Worm (Caenorhabditis elegans) whole organism, late embryonic: ENCODE results near the gene clec-227.

ENCODE experiments used
- C08G9.2 ChIP-seq: sonication (generic microtip); optimal IDR thresholded peaks from 2 replicates; lab custom pipeline; 2016; ENCODE audit warnings: mild to moderate bottlenecking, missing genetic modification characterization, moderate library complexity, missing compliant biosample characterization
- C38D4.7 ChIP-seq: fragments of 200-800 bp; sonication (Bioruptor generic); optimal IDR thresholded peaks from 2 replicates; lab custom pipeline; 2018; ENCODE audit warnings: mild to moderate bottlenecking, missing genetic modification characterization, moderate library complexity, missing compliant biosample characterization
- F13H6.1 ChIP-seq: sonication (generic microtip); optimal IDR thresholded peaks from 2 replicates; lab custom pipeline; 2016; ENCODE audit warnings: missing genetic modification characterization, missing compliant biosample characterization
- K09A11.1 ChIP-seq: sonication (generic microtip); optimal IDR thresholded peaks from 2 replicates; lab custom pipeline; 2017; ENCODE audit warnings: antibody characterized with exemption, mild to moderate bottlenecking, missing genetic modification characterization, missing compliant biosample characterization; ENCODE audit not compliant: insufficient read depth
- T23F11.4 ChIP-seq: fragments of 200-800 bp; sonication (Bioruptor generic); optimal IDR thresholded peaks from 2 replicates; lab custom pipeline; 2018; ENCODE audit warnings: mild to moderate bottlenecking, missing genetic modification characterization, missing compliant biosample characterization
- ceh-14 ChIP-seq: sonication (generic microtip); optimal IDR thresholded peaks from 2 replicates; lab custom pipeline; 2016; ENCODE audit warnings: missing genotype, missing genetic modification characterization, missing compliant biosample characterization
- ceh-22 ChIP-seq: sonication (generic microtip); optimal IDR thresholded peaks from 2 replicates; lab custom pipeline; 2017; ENCODE audit warnings: missing biosample characterization, missing genetic modification characterization
- ceh-31 ChIP-seq: sonication (generic microtip); optimal IDR thresholded peaks from 2 replicates; lab custom pipeline; 2016; ENCODE audit warnings: missing genetic modification characterization, missing compliant biosample characterization
- ceh-45 ChIP-seq: fragments of 200-800 bp; sonication (Bioruptor generic); IDR thresholded peaks from 2 replicates; pipeline ENCODE4 v1.3.6; 2022; ENCODE audit warnings: missing genetic modification reagents, missing genetic modification characterization, missing compliant biosample characterization
- ceh-6 ChIP-seq: fragments of 200-800 bp; sonication (Bioruptor generic); optimal IDR thresholded peaks from 2 replicates; lab custom pipeline; 2018; ENCODE audit warnings: mild to moderate bottlenecking, missing genetic modification characterization, missing compliant biosample characterization
- ceh-9 ChIP-seq: sonication (generic microtip); optimal IDR thresholded peaks from 2 replicates; lab custom pipeline; 2016; ENCODE audit warnings: mild to moderate bottlenecking, missing genetic modification characterization, inconsistent platforms, missing compliant biosample characterization
- che-1 ChIP-seq: sonication (generic microtip); optimal IDR thresholded peaks from 2 replicates; lab custom pipeline; 2016; ENCODE audit warnings: mild to moderate bottlenecking, missing genetic modification characterization, missing compliant biosample characterization
- dve-1 ChIP-seq: sonication (generic microtip); optimal IDR thresholded peaks from 2 replicates; lab custom pipeline; 2017; ENCODE audit warnings: antibody characterized with exemption, mild to moderate bottlenecking, missing genetic modification characterization, missing compliant biosample characterization
- elt-2 ChIP-seq: sonication (generic microtip); optimal IDR thresholded peaks from 2 replicates; lab custom pipeline; 2016; ENCODE audit warnings: missing genetic modification reagents, missing genetic modification characterization, missing compliant biosample characterization
- eyg-1 ChIP-seq: sonication (generic microtip); optimal IDR thresholded peaks from 2 replicates; lab custom pipeline; 2016; ENCODE audit warnings: missing genotype, missing genetic modification characterization, missing compliant biosample characterization
- fax-1 ChIP-seq: sonication (generic microtip); optimal IDR thresholded peaks from 2 replicates; lab custom pipeline; 2016; ENCODE audit warnings: missing genotype, missing genetic modification characterization, missing compliant biosample characterization
- gmeb-2 ChIP-seq: sonication (generic microtip); optimal IDR thresholded peaks from 2 replicates; lab custom pipeline; 2016; ENCODE audit warnings: missing genetic modification characterization, inconsistent platforms, missing compliant biosample characterization
- hlh-13 ChIP-seq: fragments of 200-800 bp; sonication (Bioruptor generic); optimal IDR thresholded peaks from 2 replicates; lab custom pipeline; 2018; ENCODE audit warnings: mild to moderate bottlenecking, missing genetic modification characterization, missing compliant biosample characterization
- hlh-15 ChIP-seq: sonication (generic microtip); optimal IDR thresholded peaks from 2 replicates; lab custom pipeline; 2016; ENCODE audit warnings: missing genetic modification characterization, missing compliant biosample characterization
- hlh-30 ChIP-seq: sonication (generic microtip); optimal IDR thresholded peaks from 2 replicates; lab custom pipeline; 2017; ENCODE audit warnings: antibody characterized with exemption, missing genetic modification characterization, missing compliant biosample characterization; ENCODE audit not compliant: insufficient read depth
- lim-6 ChIP-seq: sonication (generic microtip); optimal IDR thresholded peaks from 2 replicates; lab custom pipeline; 2016; ENCODE audit warnings: missing genetic modification characterization, missing compliant biosample characterization
- nhr-11 ChIP-seq: fragments of 150-350 bp; optimal IDR thresholded peaks from 2 replicates; lab custom pipeline; 2014; ENCODE audit warnings: missing biosample characterization, missing genetic modification characterization
- nhr-232 ChIP-seq: sonication (generic microtip); optimal IDR thresholded peaks from 2 replicates; lab custom pipeline; 2016; ENCODE audit warnings: missing genetic modification characterization, missing compliant biosample characterization
- odd-2 ChIP-seq: sonication (generic microtip); optimal IDR thresholded peaks from 2 replicates; lab custom pipeline; 2017; ENCODE audit warnings: antibody characterized with exemption, mild to moderate bottlenecking, missing genetic modification characterization, missing compliant biosample characterization
- pag-3 ChIP-seq: sonication (generic microtip); optimal IDR thresholded peaks from 2 replicates; lab custom pipeline; 2016; ENCODE audit warnings: missing compliant biosample characterization, missing genetic modification characterization, borderline replicate concordance
- pat-9 ChIP-seq: fragments of 200-800 bp; sonication (Bioruptor generic); optimal IDR thresholded peaks from 2 replicates; lab custom pipeline; 2018; ENCODE audit warnings: mild to moderate bottlenecking, missing genetic modification characterization, moderate library complexity, missing compliant biosample characterization
- pha-2 ChIP-seq: sonication (generic microtip); optimal IDR thresholded peaks from 2 replicates; lab custom pipeline; 2017; ENCODE audit warnings: mild to moderate bottlenecking, missing genetic modification characterization, missing compliant biosample characterization
- pha-4 ChIP-seq: fragments of 150-350 bp; optimal IDR thresholded peaks from 2 replicates; lab custom pipeline; 2018; ENCODE audit warnings: missing biosample characterization, missing genetic modification reagents, missing genetic modification characterization
- pqm-1 ChIP-seq: sonication (generic microtip); optimal IDR thresholded peaks from 2 replicates; lab custom pipeline; 2016; ENCODE audit warnings: missing genetic modification characterization, missing compliant biosample characterization
- ref-2 ChIP-seq: sonication (generic microtip); optimal IDR thresholded peaks from 2 replicates; lab custom pipeline; 2016; ENCODE audit warnings: missing genetic modification characterization, missing compliant biosample characterization
- rnt-1 ChIP-seq: sonication (generic microtip); optimal IDR thresholded peaks from 2 replicates; lab custom pipeline; 2016; ENCODE audit warnings: missing genetic modification characterization, missing compliant biosample characterization
- sdc-2 ChIP-seq: sonication (generic microtip); optimal IDR thresholded peaks from 2 replicates; lab custom pipeline; 2016; ENCODE audit warnings: missing genotype, missing genetic modification characterization, missing compliant biosample characterization
- sox-2 ChIP-seq: fragments of 200-800 bp; sonication (Bioruptor generic); IDR thresholded peaks from 2 replicates; pipeline ENCODE4 v1.3.6; 2022; ENCODE audit warnings: missing genetic modification reagents, missing genetic modification characterization, missing compliant biosample characterization
- sox-4 ChIP-seq: sonication (generic microtip); optimal IDR thresholded peaks from 2 replicates; lab custom pipeline; 2017; ENCODE audit warnings: mild to moderate bottlenecking, missing genetic modification characterization, inconsistent platforms, missing compliant biosample characterization
- tbx-2 ChIP-seq: sonication (generic microtip); optimal IDR thresholded peaks from 2 replicates; lab custom pipeline; 2016; ENCODE audit warnings: missing genetic modification characterization, missing compliant biosample characterization
- ttx-3 ChIP-seq: sonication (generic microtip); optimal IDR thresholded peaks from 2 replicates; lab custom pipeline; 2016; ENCODE audit warnings: missing genetic modification reagents, missing genetic modification characterization, missing compliant biosample characterization
- unc-42 ChIP-seq: sonication (generic microtip); optimal IDR thresholded peaks from 2 replicates; lab custom pipeline; 2016; ENCODE audit warnings: missing genotype, missing genetic modification characterization, missing compliant biosample characterization
- unc-86 ChIP-seq: sonication (generic microtip); optimal IDR thresholded peaks from 2 replicates; lab custom pipeline; 2016; ENCODE audit warnings: missing genetic modification characterization, missing compliant biosample characterization

Gene clec-227

ce11 chrV:14427069-14427825 is 45.1 kb upstream of the clec-227 start:
- TF ChIP-seq unc-42 (tag; lab: Kevin White, UChicago) (peak; percentile 21), eyg-1 (tag; lab: Kevin White, UChicago) (no peak), pag-3 (no peak), ceh-31 (peak; percentile 23), elt-2 (tag; lab: Kevin White, UChicago) (no peak), sox-2 (GFP tag; lab: Robert Waterston, UW) (peak; percentile 47; the same call in 1 of the 2 replicates)

DNA sequence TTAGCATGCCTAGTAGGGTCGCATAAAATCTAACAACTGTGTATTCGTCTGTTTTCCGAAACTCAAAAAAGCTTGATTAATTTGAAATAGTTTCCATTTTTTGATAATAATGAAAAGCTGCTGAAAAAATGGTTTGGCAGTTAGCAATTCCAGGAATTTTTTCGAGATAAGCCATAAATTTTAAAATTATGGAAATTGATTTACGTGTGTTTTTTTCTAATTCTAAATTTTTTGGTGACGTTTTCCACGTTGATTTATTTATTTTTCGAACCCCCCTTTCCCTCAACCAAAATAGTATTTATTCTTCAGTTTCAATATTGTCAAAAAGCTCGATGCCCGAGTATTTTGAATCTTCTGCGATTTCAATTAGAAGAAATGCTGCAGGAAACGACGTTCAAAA is 43.5 kb upstream of the clec-227 start, which contains the start of gene F23B12.1:
F23B12.1 (plus strand) TSS at position 301 of the 400 bp plus-strand sequence.
- TF ChIP-seq fax-1 (tag; lab: Kevin White, UChicago), result no peak
- no peak for TF ChIP-seq K09A11.1 (tag; lab: Kevin White, UChicago)
- no peak for TF ChIP-seq ceh-45 (GFP tag; lab: Robert Waterston, UW)
- no peak for TF ChIP-seq hlh-13
- TF ChIP-seq C38D4.7, result no peak
- TF ChIP-seq lim-6 (tag; lab: Kevin White, UChicago), result no peak

- TF ChIP-seq ref-2 (tag; lab: Kevin White, UChicago) (peak; percentile 17), C38D4.7 (no peak)
These were observed 40.1 kb upstream of the clec-227 start, which contains the start of gene egl-1 for ce11 chrV:14432259-14432658. Gene egl-1 (minus strand): TSS chrV:14432359.

- TF ChIP-seq nhr-11 (tag; lab: Kevin White, UChicago) (no peak), odd-2 (no peak), pqm-1 (tag; lab: Kevin White, UChicago) (no peak), unc-42 (tag; lab: Kevin White, UChicago) (no peak), unc-86 (no peak), ceh-45 (GFP tag; lab: Robert Waterston, UW) (no peak), dve-1 (tag; lab: Kevin White, UChicago) (no peak), pha-2 (tag; lab: Kevin White, UChicago) (no peak), sox-4 (no peak), C38D4.7 (no peak), sdc-2 (tag; lab: Kevin White, UChicago) (no peak), ceh-14 (tag; lab: Kevin White, UChicago) (no peak), fax-1 (tag; lab: Kevin White, UChicago) (no peak), che-1 (tag; lab: Kevin White, UChicago) (no peak), hlh-15 (no peak), gmeb-2 (tag; lab: Kevin White, UChicago) (no peak), ceh-22 (tag; lab: Kevin White, UChicago) (no peak), tbx-2 (tag; lab: Kevin White, UChicago) (no peak), elt-2 (tag; lab: Kevin White, UChicago) (no peak)
These were observed 38.7 kb upstream of the clec-227 start for ce11 chrV:14433584-14433983.

DNA sequence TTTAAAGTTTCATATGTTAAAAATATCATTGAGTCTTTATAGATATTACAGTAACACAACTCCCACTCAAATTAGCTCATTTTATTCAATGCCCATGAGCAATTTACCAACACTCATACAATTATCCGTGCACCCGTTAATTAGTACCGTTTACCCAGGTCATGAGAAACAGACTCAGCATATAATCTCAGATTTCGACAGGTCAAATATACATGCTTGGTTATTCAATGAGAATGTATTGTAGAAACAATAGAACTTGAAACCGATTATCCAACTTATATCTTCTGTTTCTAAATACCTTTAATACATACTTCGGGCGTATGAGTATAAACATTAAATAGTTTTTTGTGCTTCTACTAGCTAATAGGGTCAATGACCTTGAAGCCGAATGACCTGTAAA is 36.1 kb upstream of the clec-227 start:
- TF ChIP-seq ttx-3 (tag; lab: Kevin White, UChicago), result no peak
- no peak for TF ChIP-seq nhr-232 (tag; lab: Kevin White, UChicago)
- TF ChIP-seq dve-1 (tag; lab: Kevin White, UChicago), result no peak
- no peak for TF ChIP-seq K09A11.1 (tag; lab: Kevin White, UChicago)
- no peak for TF ChIP-seq ceh-9 (tag; lab: Kevin White, UChicago)
- TF ChIP-seq nhr-11 (tag; lab: Kevin White, UChicago), result no peak

ce11 chrV:14437355-14437754 is 35.0 kb upstream of the clec-227 start:
- TF ChIP-seq pat-9 (tag; lab: Kevin White, UChicago) (no peak), eyg-1 (tag; lab: Kevin White, UChicago) (no peak), unc-42 (tag; lab: Kevin White, UChicago) (no peak), T23F11.4 (GFP tag; lab: Kevin White, UChicago) (no peak), hlh-13 (no peak), hlh-30 (tag; lab: Kevin White, UChicago) (no peak), rnt-1 (no peak), pha-4 (tag; lab: Kevin White, UChicago) (no peak), fax-1 (tag; lab: Kevin White, UChicago) (no peak), sox-4 (no peak), C08G9.2 (tag; lab: Kevin White, UChicago) (no peak), F13H6.1 (tag; lab: Kevin White, UChicago) (no peak), gmeb-2 (tag; lab: Kevin White, UChicago) (no peak), ceh-22 (tag; lab: Kevin White, UChicago) (no peak), ceh-6 (GFP tag; lab: Kevin White, UChicago) (no peak)
